Fruit fly (Drosophila melanogaster) whole organism, embryonic: ENCODE results near the gene CG17187.

Source experiments
- B-H2 ChIP-seq: fragments of 200-800 bp; sonication (Bioruptor generic); optimal IDR thresholded peaks from 2 replicates; lab custom pipeline; 2018; ENCODE audit warnings: missing biosample characterization, mild to moderate bottlenecking, missing genetic modification characterization
- Bgb ChIP-seq: fragments of 200-800 bp; sonication (Bioruptor generic); IDR thresholded peaks from 2 replicates; pipeline ENCODE4 v1.3.6; 2022; ENCODE audit warnings: missing biosample characterization, missing genetic modification characterization; ENCODE audit not compliant: partially characterized antibody
- CG10654 ChIP-seq: fragments of 200-800 bp; sonication (Bioruptor generic); optimal IDR thresholded peaks from 2 replicates; lab custom pipeline; 2016; ENCODE audit warnings: missing biosample characterization, missing genetic modification characterization
- CG12942 ChIP-seq: fragments of 200-800 bp; sonication (Bioruptor generic); optimal IDR thresholded peaks from 3 replicates; lab custom pipeline; 2016; ENCODE audit warnings: missing biosample characterization, missing genetic modification characterization
- CG13123 ChIP-seq: fragments of 200-800 bp; sonication (Bioruptor generic); optimal IDR thresholded peaks from 2 replicates; lab custom pipeline; 2016; ENCODE audit warnings: missing biosample characterization, missing genetic modification characterization
- CG2116 ChIP-seq: fragments of 200-800 bp; sonication (Bioruptor generic); optimal IDR thresholded peaks from 3 replicates; lab custom pipeline; 2018; ENCODE audit warnings: missing biosample characterization, mild to moderate bottlenecking, missing genetic modification characterization
- CG5245 ChIP-seq: fragments of 200-800 bp; sonication (Bioruptor generic); optimal IDR thresholded peaks from 3 replicates; lab custom pipeline; 2016; ENCODE audit warnings: missing biosample characterization, missing genetic modification characterization
- CG5953 ChIP-seq: fragments of 200-800 bp; sonication (Bioruptor generic); IDR thresholded peaks from 2 replicates; pipeline ENCODE4 v1.3.6; 2022; ENCODE audit warnings: missing biosample characterization, missing genetic modification characterization
- CG6272 ChIP-seq: fragments of 200-800 bp; sonication (Bioruptor generic); IDR thresholded peaks from 2 replicates; pipeline ENCODE4 v1.3.6; 2022; ENCODE audit warnings: missing biosample characterization, missing genetic modification characterization
- CG8359 ChIP-seq: fragments of 200-800 bp; sonication (Bioruptor generic); optimal IDR thresholded peaks from 2 replicates; lab custom pipeline; 2017; ENCODE audit warnings: missing biosample characterization, mild to moderate bottlenecking, missing genetic modification characterization, borderline replicate concordance
- CG8478 ChIP-seq: fragments of >200 bp; optimal IDR thresholded peaks from 2 replicates; lab custom pipeline; 2018
- CG9727 ChIP-seq: fragments of 200-800 bp; sonication (Bioruptor generic); optimal IDR thresholded peaks from 3 replicates; lab custom pipeline; 2017; ENCODE audit warnings: missing biosample characterization, mild to moderate bottlenecking, missing genetic modification characterization
- CHES-1-like ChIP-seq: fragments of 200-800 bp; sonication (Bioruptor generic); optimal IDR thresholded peaks from 2 replicates; lab custom pipeline; 2016; ENCODE audit warnings: missing biosample characterization, missing genetic modification characterization
- CkIIα-i1 ChIP-seq: fragments of 200-800 bp; sonication (Bioruptor generic); IDR thresholded peaks from 2 replicates; pipeline ENCODE4 v1.3.6; 2022; ENCODE audit warnings: missing biosample characterization, missing genetic modification characterization
- Dad ChIP-seq: fragments of 200-800 bp; sonication (Bioruptor generic); optimal IDR thresholded peaks from 3 replicates; lab custom pipeline; 2016; ENCODE audit warnings: missing biosample characterization, missing genetic modification characterization
- Dek ChIP-seq: fragments of 200-800 bp; sonication (Bioruptor generic); optimal IDR thresholded peaks from 3 replicates; lab custom pipeline; 2019; ENCODE audit warnings: missing biosample characterization, mild to moderate bottlenecking, missing genetic modification characterization, moderate library complexity
- Gug ChIP-seq: fragments of 200-800 bp; sonication (Bioruptor generic); IDR thresholded peaks from 4 replicates; pipeline ENCODE4 v1.3.6; 2022; ENCODE audit warnings: missing biosample characterization, missing genetic modification characterization
- HLH3B ChIP-seq: fragments of 200-800 bp; sonication (Bioruptor generic); IDR thresholded peaks from 2 replicates; pipeline ENCODE4 v1.3.6; 2022; ENCODE audit warnings: missing biosample characterization, missing genetic modification characterization
- HmgD ChIP-seq: fragments of 200-800 bp; sonication (Bioruptor generic); optimal IDR thresholded peaks from 3 replicates; lab custom pipeline; 2016; ENCODE audit warnings: missing biosample characterization, missing genetic modification characterization
- Med ChIP-seq: fragments of 200-800 bp; sonication (Bioruptor generic); peaks from one replicate; lab custom pipeline; 2016; ENCODE audit warnings: missing biosample characterization, missing genetic modification characterization, mild to moderate bottlenecking, inconsistent platforms, moderate library complexity
- Myb ChIP-seq: fragments of 200-800 bp; sonication (Bioruptor generic); optimal IDR thresholded peaks from 2 replicates; lab custom pipeline; 2016; ENCODE audit warnings: missing biosample characterization, missing genetic modification characterization
- Pdp1 ChIP-seq, 2 experiments: fragments of 200-800 bp; sonication (Bioruptor generic); optimal IDR thresholded peaks; 3 replicates each; lab custom pipeline; 2016; ENCODE audit warnings: missing biosample characterization in 2 of 2, missing genetic modification characterization in 2 of 2, mild to moderate bottlenecking in 1 of 2, moderate library complexity in 1 of 2
- Side ChIP-seq: fragments of 200-800 bp; sonication (Bioruptor generic); optimal IDR thresholded peaks from 2 replicates; lab custom pipeline; 2016; ENCODE audit warnings: missing biosample characterization, missing genetic modification characterization
- Sin3A ChIP-seq: fragments of >200 bp; optimal IDR thresholded peaks from 2 replicates; lab custom pipeline; 2018
- Spps ChIP-seq: fragments of 200-800 bp; sonication (Bioruptor generic); optimal IDR thresholded peaks from 2 replicates; lab custom pipeline; 2018; ENCODE audit warnings: missing biosample characterization, mild to moderate bottlenecking, missing genetic modification characterization
- Xrp1 ChIP-seq: fragments of 200-800 bp; sonication (Bioruptor generic); IDR thresholded peaks from 2 replicates; pipeline ENCODE4 v1.3.6; 2022; ENCODE audit warnings: missing biosample characterization, missing genetic modification characterization
- ase ChIP-seq: fragments of 200-800 bp; sonication (Bioruptor generic); IDR thresholded peaks from 3 replicates; pipeline ENCODE4 v1.3.6; 2022; ENCODE audit warnings: missing biosample characterization, missing genetic modification characterization
- chif ChIP-seq, 2 experiments: fragments of 200-800 bp; sonication (Bioruptor generic); optimal IDR thresholded peaks; 3 replicates each; lab custom pipeline; 2016; ENCODE audit warnings: missing biosample characterization in 2 of 2, missing genetic modification characterization in 2 of 2
- crol ChIP-seq: fragments of 200-800 bp; sonication (Bioruptor generic); IDR thresholded peaks from 2 replicates; pipeline ENCODE4 v1.3.6; 2022; ENCODE audit warnings: missing biosample characterization, missing genetic modification characterization
- dati ChIP-seq: fragments of 200-800 bp; sonication (Bioruptor generic); IDR thresholded peaks from 2 replicates; pipeline ENCODE4 v1.3.6; 2022; ENCODE audit warnings: missing biosample characterization, missing genetic modification characterization
- emc ChIP-seq: fragments of 200-800 bp; sonication (Bioruptor generic); optimal IDR thresholded peaks from 2 replicates; lab custom pipeline; 2016; ENCODE audit warnings: missing biosample characterization, missing genetic modification characterization
- esg ChIP-seq: fragments of 200-800 bp; sonication (Bioruptor generic); conservative IDR thresholded peaks from 2 replicates; pipeline ENCODE4 v1.3.6; 2022; ENCODE audit warnings: missing biosample characterization, missing genetic modification characterization
- ewg ChIP-seq: fragments of 200-800 bp; sonication (Bioruptor generic); optimal IDR thresholded peaks from 3 replicates; lab custom pipeline; 2017; ENCODE audit warnings: mild to moderate bottlenecking, missing biosample characterization, missing genetic modification reagents, missing genetic modification characterization
- eyg ChIP-seq: fragments of 200-800 bp; sonication (Bioruptor generic); optimal IDR thresholded peaks from 3 replicates; lab custom pipeline; 2016; ENCODE audit warnings: missing biosample characterization, missing genetic modification characterization
- ftz-f1 ChIP-seq: fragments of 200-800 bp; sonication (Bioruptor generic); optimal IDR thresholded peaks from 2 replicates; lab custom pipeline; 2016; ENCODE audit warnings: missing biosample characterization, missing genetic modification characterization
- gcm2 ChIP-seq: fragments of 200-800 bp; sonication (Bioruptor generic); optimal IDR thresholded peaks from 2 replicates; lab custom pipeline; 2016; ENCODE audit warnings: missing biosample characterization, missing genetic modification characterization
- gsb ChIP-seq: fragments of 200-800 bp; sonication (Bioruptor generic); IDR thresholded peaks from 2 replicates; pipeline ENCODE4 v1.3.6; 2022; ENCODE audit warnings: missing biosample characterization, missing genetic modification characterization
- gt ChIP-seq: fragments of 200-800 bp; sonication (Bioruptor generic); IDR thresholded peaks from 2 replicates; pipeline ENCODE4 v1.3.6; 2022; ENCODE audit warnings: missing biosample characterization, missing genetic modification characterization
- hb ChIP-seq: fragments of 200-800 bp; sonication (Bioruptor generic); IDR thresholded peaks from 3 replicates; pipeline ENCODE4 v1.3.6; 2022; ENCODE audit warnings: missing biosample characterization, missing genetic modification characterization; ENCODE audit not compliant: partially characterized antibody
- hbn ChIP-seq: fragments of 200-800 bp; sonication (Bioruptor generic); IDR thresholded peaks from 2 replicates; pipeline ENCODE4 v1.3.6; 2022; ENCODE audit warnings: missing biosample characterization, missing genetic modification characterization; ENCODE audit not compliant: partially characterized antibody
- lab ChIP-seq: fragments of 200-800 bp; sonication (Bioruptor generic); optimal IDR thresholded peaks from 3 replicates; lab custom pipeline; 2017; ENCODE audit warnings: missing biosample characterization, missing genetic modification characterization, mild to moderate bottlenecking, moderate library complexity, missing genetic modification reagents
- pnt ChIP-seq: fragments of 200-800 bp; sonication (Bioruptor generic); optimal IDR thresholded peaks from 3 replicates; lab custom pipeline; 2016; ENCODE audit warnings: missing biosample characterization, missing genetic modification characterization
- prd ChIP-seq, 3 experiments: fragments of >200 bp in 2 of 3; fragments of 200-800 bp in 1 of 3; sonication (Bioruptor generic) in 1 of 3; optimal IDR thresholded peaks in 2 of 3; IDR thresholded peaks in 1 of 3; 2 replicates in 2 of 3; 3 replicates in 1 of 3; pipeline versions ENCODE4 v1.3.6 to Lab custom; 2017 to 2022; ENCODE audit warnings: missing biosample characterization in 1 of 3, missing genetic modification characterization in 1 of 3
- run ChIP-seq: fragments of 200-800 bp; sonication (Bioruptor generic); optimal IDR thresholded peaks from 3 replicates; lab custom pipeline; 2018; ENCODE audit warnings: missing biosample characterization, mild to moderate bottlenecking, missing genetic modification characterization
- schlank ChIP-seq: fragments of 200-800 bp; sonication (Bioruptor generic); optimal IDR thresholded peaks from 2 replicates; lab custom pipeline; 2018; ENCODE audit warnings: missing biosample characterization, mild to moderate bottlenecking, missing genetic modification characterization
- sd ChIP-seq: fragments of 200-800 bp; sonication (Bioruptor generic); optimal IDR thresholded peaks from 3 replicates; lab custom pipeline; 2018; ENCODE audit warnings: missing biosample characterization, mild to moderate bottlenecking, missing genetic modification characterization, moderate library complexity
- seq ChIP-seq: fragments of 200-800 bp; sonication (Bioruptor generic); IDR thresholded peaks from 2 replicates; pipeline ENCODE4 v1.3.6; 2022; ENCODE audit warnings: missing biosample characterization, missing genetic modification characterization
- sqz ChIP-seq: fragments of 200-800 bp; sonication (Bioruptor generic); optimal IDR thresholded peaks from 3 replicates; lab custom pipeline; 2018; ENCODE audit warnings: missing biosample characterization, mild to moderate bottlenecking, missing genetic modification characterization
- sr ChIP-seq: fragments of 200-800 bp; sonication (Bioruptor generic); IDR thresholded peaks from 3 replicates; pipeline ENCODE4 v1.3.6; 2022; ENCODE audit warnings: missing biosample characterization, missing genetic modification characterization
- ssp ChIP-seq: fragments of 200-800 bp; sonication (Bioruptor generic); IDR thresholded peaks from 2 replicates; pipeline ENCODE4 v1.3.6; 2022; ENCODE audit warnings: missing biosample characterization, missing genetic modification characterization
- tna ChIP-seq: fragments of 200-800 bp; sonication (Bioruptor generic); IDR thresholded peaks from 2 replicates; pipeline ENCODE4 v1.3.6; 2022; ENCODE audit warnings: missing biosample characterization, missing genetic modification characterization; ENCODE audit not compliant: partially characterized antibody
- ttk ChIP-seq: fragments of 200-800 bp; sonication (Bioruptor generic); IDR thresholded peaks from 2 replicates; pipeline ENCODE4 v2.1.2; 2022; ENCODE audit warnings: missing biosample characterization, missing genetic modification characterization

The CG17187 gene

dm6 chr3R:11200885-11201421 lies 30.7 kb downstream of the CG17187 start (continued):
- TF ChIP-seq ase (no peak), sd (tag; lab: Kevin White, UChicago) (peak; percentile 69), CG10654 (GFP tag; lab: Kevin White, UChicago) (peak; percentile 46), prd (optimal IDR thresholded peaks at IDR 0.05; lab: Kevin White, UChicago) (no peak), prd (GFP tag; IDR thresholded peaks at IDR 0.05; lab: Robert Waterston, UW) (peak; percentile 67), Med (GFP tag; lab: Kevin White, UChicago) (peak; percentile 77), CG9727 (GFP tag; lab: Kevin White, UChicago) (peak; percentile 60), CG6272 (GFP tag; lab: Robert Waterston, UW) (no peak), CG5245 (GFP tag; lab: Kevin White, UChicago) (no peak), Sin3A (lab: Kevin White, UChicago) (no peak), HmgD (GFP tag; lab: Kevin White, UChicago) (no peak), ftz-f1 (GFP tag; lab: Kevin White, UChicago) (no peak), B-H2 (GFP tag; lab: Kevin White, UChicago) (no peak), CHES-1-like (GFP tag; lab: Kevin White, UChicago) (no peak), hbn (no peak), dati (GFP tag; lab: Robert Waterston, UW) (no peak), Pdp1 (GFP tag; optimal IDR thresholded peaks at IDR 0.05; lab: Kevin White, UChicago) (peak in 1 of 2 experiments; percentile 66), Dek (tag; lab: Kevin White, UChicago) (peak; percentile 75), CG8478 (lab: Kevin White, UChicago) (no peak), ssp (peak; percentile 37; the same call in 1 of the 2 replicates), Spps (tag; lab: Kevin White, UChicago) (no peak), sr (GFP tag; lab: Robert Waterston, UW) (no peak), sqz (no peak), Dad (no peak), ewg (GFP tag; lab: Kevin White, UChicago) (no peak), Gug (peak; percentile 33; the same call in 1 of the 4 replicates), esg (peak; percentile 62), Myb (GFP tag; lab: Kevin White, UChicago) (no peak), gsb (GFP tag; lab: Robert Waterston, UW) (no peak), CkIIα-i1 (no peak), CG2116 (peak; percentile 14), lab (GFP tag; lab: Kevin White, UChicago) (peak; percentile 81), tna (no peak), gt (no peak), CG13123 (GFP tag; lab: Kevin White, UChicago) (no peak), hb (GFP tag; lab: Robert Waterston, UW) (no peak), run (no peak), Xrp1 (GFP tag; lab: Robert Waterston, UW) (no peak), HLH3B (peak; percentile 50), eyg (no peak), gcm2 (GFP tag; lab: Kevin White, UChicago) (no peak), Bgb (GFP tag; lab: Robert Waterston, UW) (no peak), pnt (GFP tag; lab: Kevin White, UChicago) (no peak), emc (GFP tag; lab: Kevin White, UChicago) (no peak), CG8359 (GFP tag; lab: Kevin White, UChicago) (no peak), ttk (GFP tag; lab: Robert Waterston, UW) (peak; percentile 52), schlank (tag; lab: Kevin White, UChicago) (peak; percentile 4), chif (GFP tag; optimal IDR thresholded peaks at IDR 0.05; lab: Kevin White, UChicago) (no peak), Side (GFP tag; lab: Kevin White, UChicago) (no peak), CG12942 (GFP tag; lab: Kevin White, UChicago) (peak; percentile 38), seq (GFP tag; lab: Robert Waterston, UW) (peak; percentile 48; the same call in 1 of the 2 replicates), crol (GFP tag; lab: Robert Waterston, UW) (no peak), CG5953 (no peak)
